Fruit fly (Drosophila melanogaster): ENCODE measurements around the gene Septin2.

Septin2 gene

dm6 chr3R:20549855-20550603 lies 38.1 kb downstream of the Septin2 start (continued):
- no peak for TF ChIP-seq slp2 (GFP tag; optimal IDR thresholded peaks at IDR 0.05)
- peak; percentile 80 for TF ChIP-seq tap (tag; optimal IDR thresholded peaks at IDR 0.05)
- peak; percentile 85 for TF ChIP-seq CG12659 (GFP tag; optimal IDR thresholded peaks at IDR 0.05)
- peak; percentile 82 for TF ChIP-seq CG10959 (GFP tag; IDR thresholded peaks at IDR 0.05)
- TF ChIP-seq ab (GFP tag; optimal IDR thresholded peaks at IDR 0.05), result peak; percentile 42
- TF ChIP-seq CG30431 (GFP tag; optimal IDR thresholded peaks at IDR 0.05), result peak; percentile 80
- TF ChIP-seq hb (GFP tag; IDR thresholded peaks at IDR 0.05; ENCODE audit: partially characterized antibody), result no peak
- peak; percentile 77 for TF ChIP-seq CG7372 (GFP tag; IDR thresholded peaks at IDR 0.05)
- TF ChIP-seq Oli (tag; optimal IDR thresholded peaks at IDR 0.05), result peak; percentile 87
- TF ChIP-seq corto (GFP tag; optimal IDR thresholded peaks at IDR 0.05), result peak; percentile 90
- TF ChIP-seq nerfin-2 (GFP tag; IDR thresholded peaks at IDR 0.05; ENCODE audit: partially characterized antibody), result no peak
- peak; percentile 87 for TF ChIP-seq grau (tag; optimal IDR thresholded peaks at IDR 0.05)
- TF ChIP-seq CG12942 (GFP tag; optimal IDR thresholded peaks at IDR 0.05), result peak; percentile 70
- peak; percentile 66 for TF ChIP-seq CG11085 (GFP tag; IDR thresholded peaks at IDR 0.05)
- peak; percentile 84 for TF ChIP-seq CG10654 (GFP tag; optimal IDR thresholded peaks at IDR 0.05)
- TF ChIP-seq CG10267 (tag; optimal IDR thresholded peaks at IDR 0.05), result peak; percentile 83
- no peak for TF ChIP-seq HLHmδ (GFP tag; optimal IDR thresholded peaks at IDR 0.05)
- peak; percentile 42 for TF ChIP-seq CG1603 (tag; optimal IDR thresholded peaks at IDR 0.05)
- peak; percentile 69 for TF ChIP-seq psq (GFP tag; optimal IDR thresholded peaks at IDR 0.05)
- peak; percentile 86 for TF ChIP-seq caup (GFP tag; optimal IDR thresholded peaks at IDR 0.05; ENCODE audit: severe bottlenecking)
- peak; percentile 81 for TF ChIP-seq lilli (GFP tag; optimal IDR thresholded peaks at IDR 0.05)
- no peak for TF ChIP-seq ash1 (GFP tag; optimal IDR thresholded peaks at IDR 0.05)
- TF ChIP-seq run (tag; optimal IDR thresholded peaks at IDR 0.05), result peak; percentile 41
- TF ChIP-seq dati (GFP tag; IDR thresholded peaks at IDR 0.05), result peak; percentile 62; the same call in 1 of the 2 replicates
- no peak for TF ChIP-seq vnd (GFP tag; IDR thresholded peaks at IDR 0.05; ENCODE audit: partially characterized antibody)
- TF ChIP-seq sr (GFP tag; IDR thresholded peaks at IDR 0.05), result 0 out of 3 replicates have a peak, but pooled peaks have one; percentile 10
- TF ChIP-seq CG4707 (GFP tag; optimal IDR thresholded peaks at IDR 0.05), result peak; percentile 17
- no peak; the same call in 2 of the 3 replicates for TF ChIP-seq CG2199 (GFP tag; IDR thresholded peaks at IDR 0.05)
- TF ChIP-seq CG6813 (GFP tag; optimal IDR thresholded peaks at IDR 0.05), result peak; percentile 78
- no peak for TF ChIP-seq Hmx (GFP tag; optimal IDR thresholded peaks at IDR 0.05)
- no peak for TF ChIP-seq CG17186 (GFP tag; optimal IDR thresholded peaks at IDR 0.05)
- no peak for TF ChIP-seq Sin3A (optimal IDR thresholded peaks at IDR 0.05)
- peak; percentile 59 for TF ChIP-seq mam (GFP tag; optimal IDR thresholded peaks at IDR 0.05)
- TF ChIP-seq CG15269 (tag; optimal IDR thresholded peaks at IDR 0.05), result peak; percentile 92
- peak; percentile 77 for TF ChIP-seq otp (GFP tag; IDR thresholded peaks at IDR 0.05)
- TF ChIP-seq phol (tag; optimal IDR thresholded peaks at IDR 0.05), result peak; percentile 90
- TF ChIP-seq CG3407 (GFP tag; optimal IDR thresholded peaks at IDR 0.05), result peak; percentile 75
- TF ChIP-seq cwo (GFP tag; optimal IDR thresholded peaks at IDR 0.05), result peak; percentile 92
- TF ChIP-seq salm (tag; optimal IDR thresholded peaks at IDR 0.05), result peak; percentile 74
- TF ChIP-seq CG17829 (tag; optimal IDR thresholded peaks at IDR 0.05), result peak; percentile 92
- no peak for TF ChIP-seq NC2β (GFP tag; optimal IDR thresholded peaks at IDR 0.05)
- peak; percentile 21 for TF ChIP-seq shn (GFP tag; optimal IDR thresholded peaks at IDR 0.05)
- peak; percentile 37 to 89 for TF ChIP-seq Hr51 (GFP tag; optimal IDR thresholded peaks at IDR 0.05)
- peak; percentile 41 for TF ChIP-seq CG3838 (GFP tag; optimal IDR thresholded peaks at IDR 0.05)
- no peak for TF ChIP-seq jumu (GFP tag; optimal IDR thresholded peaks at IDR 0.05)
- TF ChIP-seq Scr (GFP tag; IDR thresholded peaks at IDR 0.05; ENCODE audit: partially characterized antibody), result no peak
- peak; percentile 27 for TF ChIP-seq pnt (GFP tag; optimal IDR thresholded peaks at IDR 0.05)
- peak; percentile 40; the same call in 1 of the 2 replicates for TF ChIP-seq gt (GFP tag; IDR thresholded peaks at IDR 0.05)
- peak; percentile 64; the same call in 1 of the 3 replicates for TF ChIP-seq CG6175 (GFP tag; IDR thresholded peaks at IDR 0.05)
